Fruit fly (Drosophila melanogaster) whole organism, pupa: ENCODE data around the gene Sse.

Experiments used
- CG12605 ChIP-seq: fragments of 200-800 bp; sonication (Bioruptor generic); IDR thresholded peaks from 2 replicates; pipeline ENCODE4 v1.3.6; 2022; ENCODE audit warnings: missing biosample characterization, missing genetic modification characterization
- CG14655 ChIP-seq: fragments of 200-800 bp; sonication (Bioruptor generic); optimal IDR thresholded peaks from 3 replicates; lab custom pipeline; 2017; ENCODE audit warnings: mild to moderate bottlenecking, missing biosample characterization, missing genetic modification reagents, missing genetic modification characterization
- CG8159 ChIP-seq: fragments of 200-800 bp; sonication (Bioruptor generic); optimal IDR thresholded peaks from 3 replicates; lab custom pipeline; 2018; ENCODE audit warnings: missing biosample characterization, mild to moderate bottlenecking, missing genetic modification characterization, moderate library complexity
- fd96Ca ChIP-seq: fragments of 200-800 bp; sonication (Bioruptor generic); IDR thresholded peaks from 3 replicates; pipeline ENCODE4 v1.3.6; 2022; ENCODE audit warnings: missing biosample characterization, missing genetic modification characterization
- rn ChIP-seq: fragments of 200-800 bp; sonication (Bioruptor generic); IDR thresholded peaks from 2 replicates; pipeline ENCODE4 v1.3.6; 2022; ENCODE audit warnings: missing biosample characterization, missing genetic modification characterization

- TF ChIP-seq CG12605 (GFP tag; lab: Robert Waterston, UW), result no peak
- no peak for TF ChIP-seq CG8159
- no peak for TF ChIP-seq fd96Ca
- no peak for TF ChIP-seq rn (GFP tag; lab: Robert Waterston, UW)
- TF ChIP-seq CG14655 (GFP tag; lab: Kevin White, UChicago), result no peak
Observed at dm6 chr3L:5666787-5667186, 4.7 kb upstream of the Sse start.
